Worm (Caenorhabditis elegans) whole organism, early embryonic: ENCODE data around the gene C05D2.8.

Experiments used
- B0310.2 ChIP-seq: sonication (generic microtip); optimal IDR thresholded peaks from 2 replicates; lab custom pipeline; 2016; ENCODE audit warnings: mild to moderate bottlenecking, missing genetic modification characterization, missing compliant biosample characterization
- F13C5.2 ChIP-seq: sonication (generic microtip); optimal IDR thresholded peaks from 2 replicates; lab custom pipeline; 2017; ENCODE audit warnings: mild to moderate bottlenecking, missing genetic modification characterization, inconsistent platforms, missing compliant biosample characterization
- ama-1 ChIP-seq: fragments of 150-350 bp; optimal IDR thresholded peaks from 2 replicates; lab custom pipeline; 2014
- ets-7 ChIP-seq: sonication (generic microtip); optimal IDR thresholded peaks from 2 replicates; lab custom pipeline; 2016; ENCODE audit warnings: missing genotype, missing genetic modification characterization, missing compliant biosample characterization
- flt-1 ChIP-seq: fragments of 200-800 bp; sonication (Bioruptor generic); IDR thresholded peaks from 2 replicates; pipeline ENCODE4 v1.3.6; 2022; ENCODE audit warnings: missing genetic modification characterization, missing compliant biosample characterization
- hmg-4 ChIP-seq: fragments of 200-800 bp; sonication (Bioruptor generic); optimal IDR thresholded peaks from 2 replicates; lab custom pipeline; 2018; ENCODE audit warnings: mild to moderate bottlenecking, missing genetic modification characterization, missing compliant biosample characterization
- hnd-1 ChIP-seq: sonication (generic microtip); optimal IDR thresholded peaks from 2 replicates; lab custom pipeline; 2016; ENCODE audit warnings: missing genetic modification characterization, missing compliant biosample characterization
- pes-1 ChIP-seq: fragments of 200-800 bp; sonication (Bioruptor generic); IDR thresholded peaks from 2 replicates; pipeline ENCODE4 v1.3.6; 2022; ENCODE audit warnings: missing genetic modification reagents, missing genetic modification characterization, missing compliant biosample characterization
- tra-4 ChIP-seq: sonication (generic microtip); optimal IDR thresholded peaks from 2 replicates; lab custom pipeline; 2017; ENCODE audit warnings: missing genetic modification characterization, missing compliant biosample characterization

- no peak for TF ChIP-seq ets-7 (tag; lab: Kevin White, UChicago)
- TF ChIP-seq hmg-4 (GFP tag; lab: Kevin White, UChicago), result no peak
- TF ChIP-seq pes-1 (GFP tag; lab: Robert Waterston, UW), result no peak
- TF ChIP-seq ama-1 (lab: Kevin White, UChicago), result no peak
- TF ChIP-seq B0310.2 (tag; lab: Kevin White, UChicago), result no peak
- TF ChIP-seq tra-4 (tag; lab: Kevin White, UChicago), result no peak
- TF ChIP-seq flt-1 (GFP tag; lab: Robert Waterston, UW), result no peak
- TF ChIP-seq hnd-1 (tag; lab: Kevin White, UChicago), result no peak
- no peak for TF ChIP-seq F13C5.2 (tag; lab: Kevin White, UChicago)
Observed at ce11 chrIII:5610276-5610675, at the start of gene C05D2.8.
